Worm (Caenorhabditis elegans) whole organism, late embryonic: ENCODE measurements around the gene R144.11.
A peak's percentile ranks its signal among the peaks of the same experiment; 100 is the strongest.

ENCODE experiments used
- C38D4.7 ChIP-seq: fragments of 200-800 bp; sonication (Bioruptor generic); optimal IDR thresholded peaks from 2 replicates; lab custom pipeline; 2018; ENCODE audit warnings: mild to moderate bottlenecking, missing genetic modification characterization, moderate library complexity, missing compliant biosample characterization
- F13H6.1 ChIP-seq: sonication (generic microtip); optimal IDR thresholded peaks from 2 replicates; lab custom pipeline; 2016; ENCODE audit warnings: missing genetic modification characterization, missing compliant biosample characterization
- T23F11.4 ChIP-seq: fragments of 200-800 bp; sonication (Bioruptor generic); optimal IDR thresholded peaks from 2 replicates; lab custom pipeline; 2018; ENCODE audit warnings: mild to moderate bottlenecking, missing genetic modification characterization, missing compliant biosample characterization
- ceh-18 ChIP-seq: sonication (generic microtip); optimal IDR thresholded peaks from 2 replicates; lab custom pipeline; 2016; ENCODE audit warnings: missing genetic modification characterization, missing compliant biosample characterization
- ceh-19 ChIP-seq: fragments of 200-800 bp; sonication (Bioruptor generic); optimal IDR thresholded peaks from 2 replicates; lab custom pipeline; 2018; ENCODE audit warnings: mild to moderate bottlenecking, missing genetic modification characterization, missing compliant biosample characterization
- ceh-2 ChIP-seq: sonication (generic microtip); optimal IDR thresholded peaks from 2 replicates; lab custom pipeline; 2016; ENCODE audit warnings: missing genotype, missing genetic modification characterization, missing compliant biosample characterization
- ceh-24 ChIP-seq: sonication (generic microtip); optimal IDR thresholded peaks from 2 replicates; lab custom pipeline; 2016; ENCODE audit warnings: mild to moderate bottlenecking, missing genetic modification characterization, missing compliant biosample characterization
- ceh-31 ChIP-seq: sonication (generic microtip); optimal IDR thresholded peaks from 2 replicates; lab custom pipeline; 2016; ENCODE audit warnings: missing genetic modification characterization, missing compliant biosample characterization
- ceh-34 ChIP-seq: sonication (generic microtip); optimal IDR thresholded peaks from 2 replicates; lab custom pipeline; 2016; ENCODE audit warnings: mild to moderate bottlenecking, missing genetic modification characterization, missing compliant biosample characterization
- ceh-45 ChIP-seq: fragments of 200-800 bp; sonication (Bioruptor generic); IDR thresholded peaks from 2 replicates; pipeline ENCODE4 v1.3.6; 2022; ENCODE audit warnings: missing genetic modification reagents, missing genetic modification characterization, missing compliant biosample characterization
- ceh-48 ChIP-seq: sonication (generic microtip); optimal IDR thresholded peaks from 2 replicates; lab custom pipeline; 2016; ENCODE audit warnings: missing genetic modification characterization, inconsistent platforms, missing compliant biosample characterization
- ceh-6 ChIP-seq: fragments of 200-800 bp; sonication (Bioruptor generic); optimal IDR thresholded peaks from 2 replicates; lab custom pipeline; 2018; ENCODE audit warnings: mild to moderate bottlenecking, missing genetic modification characterization, missing compliant biosample characterization
- ceh-9 ChIP-seq: sonication (generic microtip); optimal IDR thresholded peaks from 2 replicates; lab custom pipeline; 2016; ENCODE audit warnings: mild to moderate bottlenecking, missing genetic modification characterization, inconsistent platforms, missing compliant biosample characterization
- che-1 ChIP-seq: sonication (generic microtip); optimal IDR thresholded peaks from 2 replicates; lab custom pipeline; 2016; ENCODE audit warnings: mild to moderate bottlenecking, missing genetic modification characterization, missing compliant biosample characterization
- dmd-4 ChIP-seq: sonication (generic microtip); optimal IDR thresholded peaks from 2 replicates; lab custom pipeline; 2016; ENCODE audit warnings: borderline replicate concordance, missing genetic modification characterization, missing compliant biosample characterization
- elt-2 ChIP-seq: sonication (generic microtip); optimal IDR thresholded peaks from 2 replicates; lab custom pipeline; 2016; ENCODE audit warnings: missing genetic modification reagents, missing genetic modification characterization, missing compliant biosample characterization
- elt-4 ChIP-seq: sonication (generic microtip); optimal IDR thresholded peaks from 2 replicates; lab custom pipeline; 2016; ENCODE audit warnings: missing genetic modification characterization, missing compliant biosample characterization
- eyg-1 ChIP-seq: sonication (generic microtip); optimal IDR thresholded peaks from 2 replicates; lab custom pipeline; 2016; ENCODE audit warnings: missing genotype, missing genetic modification characterization, missing compliant biosample characterization
- fax-1 ChIP-seq: sonication (generic microtip); optimal IDR thresholded peaks from 2 replicates; lab custom pipeline; 2016; ENCODE audit warnings: missing genotype, missing genetic modification characterization, missing compliant biosample characterization
- hlh-15 ChIP-seq: sonication (generic microtip); optimal IDR thresholded peaks from 2 replicates; lab custom pipeline; 2016; ENCODE audit warnings: missing genetic modification characterization, missing compliant biosample characterization
- hlh-30 ChIP-seq: sonication (generic microtip); optimal IDR thresholded peaks from 2 replicates; lab custom pipeline; 2017; ENCODE audit warnings: antibody characterized with exemption, missing genetic modification characterization, missing compliant biosample characterization; ENCODE audit not compliant: insufficient read depth
- hlh-6 ChIP-seq: sonication (generic microtip); optimal IDR thresholded peaks from 2 replicates; lab custom pipeline; 2016; ENCODE audit warnings: missing genotype, missing genetic modification characterization, missing compliant biosample characterization
- hlh-8 ChIP-seq: sonication (generic microtip); optimal IDR thresholded peaks from 2 replicates; lab custom pipeline; 2016; ENCODE audit warnings: missing genotype, missing genetic modification characterization, missing compliant biosample characterization
- mec-3 ChIP-seq: sonication (generic microtip); optimal IDR thresholded peaks from 2 replicates; lab custom pipeline; 2016; ENCODE audit warnings: borderline replicate concordance, missing genetic modification characterization, missing compliant biosample characterization
- nhr-11 ChIP-seq: fragments of 150-350 bp; optimal IDR thresholded peaks from 2 replicates; lab custom pipeline; 2014; ENCODE audit warnings: missing biosample characterization, missing genetic modification characterization
- nhr-232 ChIP-seq: sonication (generic microtip); optimal IDR thresholded peaks from 2 replicates; lab custom pipeline; 2016; ENCODE audit warnings: missing genetic modification characterization, missing compliant biosample characterization
- npax-4 ChIP-seq: sonication (generic microtip); optimal IDR thresholded peaks from 2 replicates; lab custom pipeline; 2016; ENCODE audit warnings: missing genetic modification characterization, missing compliant biosample characterization
- pag-3 ChIP-seq: sonication (generic microtip); optimal IDR thresholded peaks from 2 replicates; lab custom pipeline; 2016; ENCODE audit warnings: missing compliant biosample characterization, missing genetic modification characterization, borderline replicate concordance
- pat-9 ChIP-seq: fragments of 200-800 bp; sonication (Bioruptor generic); optimal IDR thresholded peaks from 2 replicates; lab custom pipeline; 2018; ENCODE audit warnings: mild to moderate bottlenecking, missing genetic modification characterization, moderate library complexity, missing compliant biosample characterization
- pha-2 ChIP-seq: sonication (generic microtip); optimal IDR thresholded peaks from 2 replicates; lab custom pipeline; 2017; ENCODE audit warnings: mild to moderate bottlenecking, missing genetic modification characterization, missing compliant biosample characterization
- pqm-1 ChIP-seq: sonication (generic microtip); optimal IDR thresholded peaks from 2 replicates; lab custom pipeline; 2016; ENCODE audit warnings: missing genetic modification characterization, missing compliant biosample characterization
- pros-1 ChIP-seq: fragments of 150-350 bp; optimal IDR thresholded peaks from 2 replicates; lab custom pipeline; 2014; ENCODE audit warnings: missing biosample characterization, missing genetic modification reagents, missing genetic modification characterization
- ref-2 ChIP-seq: sonication (generic microtip); optimal IDR thresholded peaks from 2 replicates; lab custom pipeline; 2016; ENCODE audit warnings: missing genetic modification characterization, missing compliant biosample characterization
- rnt-1 ChIP-seq: sonication (generic microtip); optimal IDR thresholded peaks from 2 replicates; lab custom pipeline; 2016; ENCODE audit warnings: missing genetic modification characterization, missing compliant biosample characterization
- sdc-2 ChIP-seq: sonication (generic microtip); optimal IDR thresholded peaks from 2 replicates; lab custom pipeline; 2016; ENCODE audit warnings: missing genotype, missing genetic modification characterization, missing compliant biosample characterization
- sox-2 ChIP-seq: fragments of 200-800 bp; sonication (Bioruptor generic); IDR thresholded peaks from 2 replicates; pipeline ENCODE4 v1.3.6; 2022; ENCODE audit warnings: missing genetic modification reagents, missing genetic modification characterization, missing compliant biosample characterization
- sox-4 ChIP-seq: sonication (generic microtip); optimal IDR thresholded peaks from 2 replicates; lab custom pipeline; 2017; ENCODE audit warnings: mild to moderate bottlenecking, missing genetic modification characterization, inconsistent platforms, missing compliant biosample characterization
- syd-9 ChIP-seq: sonication (generic microtip); optimal IDR thresholded peaks from 2 replicates; lab custom pipeline; 2016; ENCODE audit warnings: mild to moderate bottlenecking, missing genetic modification characterization, moderate library complexity, missing compliant biosample characterization
- tbx-2 ChIP-seq: sonication (generic microtip); optimal IDR thresholded peaks from 2 replicates; lab custom pipeline; 2016; ENCODE audit warnings: missing genetic modification characterization, missing compliant biosample characterization
- tbx-7 ChIP-seq: sonication (generic microtip); optimal IDR thresholded peaks from 2 replicates; lab custom pipeline; 2016; ENCODE audit warnings: missing genotype, missing genetic modification characterization, missing compliant biosample characterization
- ttx-3 ChIP-seq: sonication (generic microtip); optimal IDR thresholded peaks from 2 replicates; lab custom pipeline; 2016; ENCODE audit warnings: missing genetic modification reagents, missing genetic modification characterization, missing compliant biosample characterization
- unc-3 ChIP-seq, 2 experiments: fragments of 200-800 bp in 1 of 2; sonication (Bioruptor generic) in 1 of 2; sonication (generic microtip) in 1 of 2; conservative IDR thresholded peaks in 1 of 2; optimal IDR thresholded peaks in 1 of 2; 2 replicates each; pipeline versions ENCODE4 v1.3.6 to Lab custom; 2016 to 2022; ENCODE audit warnings: missing compliant biosample characterization in 2 of 2, missing genetic modification characterization in 2 of 2, missing genetic modification reagents in 1 of 2
- unc-86 ChIP-seq: sonication (generic microtip); optimal IDR thresholded peaks from 2 replicates; lab custom pipeline; 2016; ENCODE audit warnings: missing genetic modification characterization, missing compliant biosample characterization
- zip-5 ChIP-seq: sonication (generic microtip); optimal IDR thresholded peaks from 2 replicates; lab custom pipeline; 2016; ENCODE audit warnings: missing genetic modification characterization, missing compliant biosample characterization
- ztf-16 ChIP-seq: sonication (generic microtip); optimal IDR thresholded peaks from 2 replicates; lab custom pipeline; 2017; ENCODE audit warnings: missing genetic modification characterization, missing compliant biosample characterization

R144.11 gene

DNA sequence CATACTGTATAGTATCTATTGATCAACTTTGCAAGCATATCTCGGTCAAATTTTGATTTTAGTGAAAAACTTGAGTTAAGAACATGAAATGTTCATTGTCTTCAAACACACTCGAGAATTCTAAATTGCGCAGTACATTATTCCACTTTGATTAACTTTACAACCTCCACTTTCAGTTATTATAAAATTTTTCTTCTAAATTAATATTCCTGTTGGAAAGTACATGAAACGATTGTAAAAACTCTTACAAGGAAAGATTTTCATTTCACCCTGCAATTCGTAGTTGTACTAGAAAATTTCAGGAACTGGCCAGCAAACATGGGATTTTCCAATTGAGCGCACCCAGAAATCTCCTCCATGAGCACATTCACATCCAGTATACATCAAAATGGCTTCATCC lies 36.1 kb upstream of the R144.11 start, which contains the start of gene C45G9.14:
TSS of gene C45G9.14 (plus strand) at position 301 of the 400 bp plus-strand sequence.
- TF ChIP-seq ztf-16 (tag; lab: Kevin White, UChicago), result no peak
- TF ChIP-seq zip-5 (tag; lab: Kevin White, UChicago), result no peak
- TF ChIP-seq nhr-11 (tag; lab: Kevin White, UChicago), result no peak
- no peak for TF ChIP-seq elt-2
- no peak for TF ChIP-seq mec-3 (tag; lab: Kevin White, UChicago)
- no peak for TF ChIP-seq nhr-232
- no peak for TF ChIP-seq fax-1 (tag; lab: Kevin White, UChicago)
- TF ChIP-seq ceh-6 (GFP tag; lab: Kevin White, UChicago), result no peak
- no peak for TF ChIP-seq F13H6.1
- no peak for TF ChIP-seq pat-9
- TF ChIP-seq unc-86 (tag; lab: Kevin White, UChicago), result no peak

DNA sequence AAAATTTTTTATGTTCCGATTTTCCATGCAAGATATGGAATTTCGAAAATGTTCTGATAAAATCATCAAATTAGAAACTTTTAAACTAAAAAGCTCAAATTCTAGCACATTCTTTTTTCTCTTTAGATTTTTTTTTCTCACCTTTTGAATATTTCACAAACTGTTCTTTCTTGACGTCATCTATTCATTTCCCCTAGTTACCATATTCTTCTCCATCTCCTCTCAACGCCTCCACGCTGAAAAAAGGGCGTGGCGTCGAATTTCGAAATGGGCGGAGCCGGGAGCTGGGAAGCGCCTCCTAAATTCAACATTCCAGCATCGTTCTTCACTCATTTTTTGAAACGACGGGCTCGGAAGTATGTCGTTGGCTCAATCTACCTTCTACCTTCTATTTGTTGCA lies 33.5 kb upstream of the R144.11 start, which contains the start of gene nlp-43:
TSS of gene nlp-43 (plus strand) at position 301 of the 400 bp plus-strand sequence.
- no peak for TF ChIP-seq pros-1 (tag; lab: Kevin White, UChicago)
- no peak for TF ChIP-seq sox-2 (GFP tag; lab: Robert Waterston, UW)
- TF ChIP-seq, all 69 proteins: peak for 0

DNA sequence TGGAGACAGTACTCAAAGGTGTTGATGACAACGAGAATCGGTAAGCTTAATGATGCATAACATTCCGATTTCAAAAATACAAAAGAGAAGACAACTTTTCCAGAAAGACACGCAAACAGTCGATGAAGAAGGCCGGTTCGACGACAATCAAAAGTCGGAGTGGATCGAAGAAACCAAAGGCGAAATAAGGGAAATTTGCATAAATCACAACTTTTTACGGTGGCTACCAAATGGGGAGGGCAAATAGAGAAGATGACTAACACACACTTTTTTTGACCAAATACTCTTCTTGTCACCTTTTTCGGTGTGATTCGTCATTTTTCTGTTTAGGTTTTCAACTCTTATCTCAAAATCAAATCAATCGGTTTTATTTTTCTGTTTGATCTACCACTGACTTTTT lies 27.5 kb upstream of the R144.11 start, which contains the start of gene C45G9.6:
TSS of gene C45G9.6 (plus strand) at position 301 of the 400 bp plus-strand sequence.
- TF ChIP-seq ceh-31, result no peak
- no peak for TF ChIP-seq ceh-45
- TF ChIP-seq elt-4 (tag; lab: Kevin White, UChicago), result no peak
- TF ChIP-seq pag-3, result no peak
- no peak for TF ChIP-seq zip-5 (tag; lab: Kevin White, UChicago)
- TF ChIP-seq ztf-16 (tag; lab: Kevin White, UChicago), result no peak
- no peak for TF ChIP-seq hlh-30
- TF ChIP-seq sox-2 (GFP tag; lab: Robert Waterston, UW), result no peak
- no peak for TF ChIP-seq pqm-1 (tag; lab: Kevin White, UChicago)
- TF ChIP-seq hlh-8 (tag; lab: Kevin White, UChicago), result no peak
- no peak for TF ChIP-seq nhr-232

DNA sequence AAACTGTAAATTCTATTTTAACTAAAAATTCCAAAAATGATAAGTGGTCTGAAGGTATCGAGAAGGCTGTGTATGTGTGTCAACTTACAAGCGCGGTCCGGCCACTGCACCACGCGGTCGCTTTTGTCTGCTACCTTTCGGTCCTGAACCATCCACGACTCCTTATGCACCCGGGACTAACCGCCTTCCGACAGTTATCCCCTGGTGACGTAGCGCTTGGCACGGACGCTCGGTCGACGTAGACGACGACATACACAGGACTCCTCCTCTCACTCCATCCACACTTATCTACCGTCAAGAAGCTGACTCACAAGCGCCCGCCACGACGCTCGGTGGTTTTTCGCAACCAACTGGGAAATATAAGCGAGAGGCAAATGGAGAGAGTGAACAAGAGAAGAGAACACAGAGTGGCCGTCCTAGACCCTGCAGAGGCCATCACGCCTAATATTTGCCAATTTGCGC lies 22.8 kb upstream of the R144.11 start:
- TF ChIP-seq ceh-2 (tag; lab: Kevin White, UChicago), result peak; percentile 72
- TF ChIP-seq ceh-31, result peak; percentile 81
- peak; percentile 96 for TF ChIP-seq ceh-34
- peak; percentile 39 for TF ChIP-seq ceh-9
- peak; percentile 65 for TF ChIP-seq sox-2 (GFP tag; lab: Robert Waterston, UW)
- TF ChIP-seq sox-4, result peak; percentile 75
- TF ChIP-seq unc-86 (tag; lab: Kevin White, UChicago), result peak; percentile 75
- peak; percentile 93 for TF ChIP-seq T23F11.4 (GFP tag; lab: Kevin White, UChicago)
- peak; percentile 67 for TF ChIP-seq unc-3 (GFP tag; conservative IDR thresholded peaks at IDR 0.05; lab: Robert Waterston, UW)
- peak; percentile 91 for TF ChIP-seq unc-3 (tag; optimal IDR thresholded peaks at IDR 0.05; lab: Kevin White, UChicago)
- peak; percentile 81 for TF ChIP-seq nhr-232
- TF ChIP-seq pqm-1 (tag; lab: Kevin White, UChicago), result peak; percentile 60
- peak; percentile 91 for TF ChIP-seq ref-2
- peak; percentile 87 for TF ChIP-seq ceh-24
- TF ChIP-seq tbx-2 (tag; lab: Kevin White, UChicago), result peak; percentile 91
- peak; percentile 82 for TF ChIP-seq sdc-2
- TF ChIP-seq hlh-6, result peak; percentile 91
- TF ChIP-seq dmd-4 (tag; lab: Kevin White, UChicago), result peak; percentile 92
- TF ChIP-seq ttx-3, result peak; percentile 81
- TF ChIP-seq ceh-19 (GFP tag; lab: Kevin White, UChicago), result peak; percentile 90
- peak; percentile 80 for TF ChIP-seq eyg-1 (tag; lab: Kevin White, UChicago)
- TF ChIP-seq elt-4 (tag; lab: Kevin White, UChicago), result peak; percentile 76
- TF ChIP-seq pha-2 (tag; lab: Kevin White, UChicago), result peak; percentile 86
- peak; percentile 83 for TF ChIP-seq rnt-1
- peak; percentile 67 for TF ChIP-seq ceh-48 (tag; lab: Kevin White, UChicago)
- peak; percentile 55 for TF ChIP-seq tbx-7 (tag; lab: Kevin White, UChicago)
- peak; percentile 87 for TF ChIP-seq syd-9
- TF ChIP-seq elt-2, result peak; percentile 95
- TF ChIP-seq che-1, result peak; percentile 85
- TF ChIP-seq C38D4.7 (GFP tag; lab: Kevin White, UChicago), result peak; percentile 78
- peak; percentile 54 for TF ChIP-seq hlh-15 (tag; lab: Kevin White, UChicago)
- TF ChIP-seq npax-4 (tag; lab: Kevin White, UChicago), result peak; percentile 57
- TF ChIP-seq pat-9, result peak; percentile 81
- peak; percentile 92 for TF ChIP-seq ceh-18
